Worm (Caenorhabditis elegans): Measurements from ENCODE around the gene T20F7.3.

- TF ChIP-seq tbx-2 (tag; optimal IDR thresholded peaks at IDR 0.05) = no peak
- TF ChIP-seq lim-6 (tag; optimal IDR thresholded peaks at IDR 0.05) = no peak
- TF ChIP-seq ttx-3 (tag; optimal IDR thresholded peaks at IDR 0.05) = no peak
- no peak for TF ChIP-seq fax-1 (tag; optimal IDR thresholded peaks at IDR 0.05)
- no peak for TF ChIP-seq npax-4 (tag; optimal IDR thresholded peaks at IDR 0.05)
- no peak for TF ChIP-seq dmd-4 (tag; optimal IDR thresholded peaks at IDR 0.05; ENCODE audit: borderline replicate concordance)
- no peak for TF ChIP-seq elt-2 (tag; optimal IDR thresholded peaks at IDR 0.05)
- no peak for TF ChIP-seq fkh-10 (GFP tag; optimal IDR thresholded peaks at IDR 0.05)
- TF ChIP-seq nfya-1 (tag; optimal IDR thresholded peaks at IDR 0.05) = no peak
These were observed 48.2 kb upstream of the T20F7.3 start for ce11 chrX:16811974-16812373.
